Worm (Caenorhabditis elegans) whole organism, L4 larva: ENCODE results near the gene F35H10.6.

Source experiments
- T20F7.1 ChIP-seq: fragments of 200-800 bp; sonication (Bioruptor generic); optimal IDR thresholded peaks from 2 replicates; lab custom pipeline; 2018; ENCODE audit warnings: mild to moderate bottlenecking, missing genetic modification characterization, missing compliant biosample characterization
- ama-1 ChIP-seq: fragments of 150-350 bp; optimal IDR thresholded peaks from 2 replicates; lab custom pipeline; 2014; ENCODE audit warnings: inconsistent platforms, mixed read lengths
- ceh-28 ChIP-seq: fragments of 150-350 bp; optimal IDR thresholded peaks from 2 replicates; lab custom pipeline; 2014; ENCODE audit warnings: missing biosample characterization, missing genetic modification reagents, missing genetic modification characterization
- daf-19 ChIP-seq: fragments of 200-800 bp; sonication (Bioruptor generic); conservative IDR thresholded peaks from 2 replicates; pipeline ENCODE4 v1.3.6; 2022; ENCODE audit warnings: missing genetic modification characterization, missing compliant biosample characterization
- duxl-1 ChIP-seq: sonication (generic microtip); optimal IDR thresholded peaks from 2 replicates; lab custom pipeline; 2016; ENCODE audit warnings: mild to moderate bottlenecking, missing genetic modification characterization, moderate library complexity, missing compliant biosample characterization; ENCODE audit not compliant: poor library complexity
- lin-13 ChIP-seq: fragments of 150-350 bp; optimal IDR thresholded peaks from 2 replicates; lab custom pipeline; 2014; ENCODE audit warnings: missing biosample characterization, missing genetic modification reagents, missing genetic modification characterization
- lir-3 ChIP-seq: sonication (generic microtip); optimal IDR thresholded peaks from 2 replicates; lab custom pipeline; 2016; ENCODE audit warnings: mild to moderate bottlenecking, missing genetic modification characterization, missing compliant biosample characterization
- mdl-1 ChIP-seq, 2 experiments: fragments of 150-350 bp in 1 of 2; sonication (generic microtip) in 1 of 2; optimal IDR thresholded peaks; 2 replicates each; lab custom pipeline; 2014 to 2017; ENCODE audit warnings: missing biosample characterization in 2 of 2, missing genetic modification characterization in 2 of 2
- nhr-25 ChIP-seq: sonication (generic microtip); optimal IDR thresholded peaks from 2 replicates; lab custom pipeline; 2017; ENCODE audit warnings: missing genetic modification characterization, mild to moderate bottlenecking, missing compliant biosample characterization, antibody characterized with exemption, moderate library complexity, borderline replicate concordance; ENCODE audit not compliant: insufficient read depth
- nhr-76 ChIP-seq: fragments of 150-350 bp; optimal IDR thresholded peaks from 2 replicates; lab custom pipeline; 2014; ENCODE audit warnings: missing biosample characterization, missing genetic modification characterization
- unc-39 ChIP-seq: sonication (generic microtip); optimal IDR thresholded peaks from 2 replicates; lab custom pipeline; 2017; ENCODE audit warnings: missing biosample characterization, missing genetic modification characterization

- TF ChIP-seq unc-39 (tag; lab: Kevin White, UChicago) (no peak), ama-1 (lab: Kevin White, UChicago) (no peak), lin-13 (GFP tag; lab: Kevin White, UChicago) (no peak), ceh-28 (no peak), daf-19 (GFP tag; lab: Robert Waterston, UW) (no peak), nhr-25 (tag; lab: Kevin White, UChicago) (no peak), nhr-76 (tag; lab: Kevin White, UChicago) (no peak), mdl-1 (tag; optimal IDR thresholded peaks at IDR 0.05; lab: Kevin White, UChicago) (no peak), T20F7.1 (GFP tag; lab: Kevin White, UChicago) (no peak), lir-3 (no peak), duxl-1 (no peak)
These were observed 48.3 kb downstream of the F35H10.6 start, which contains the start of gene F17E9.4 for ce11 chrIV:8348073-8348472.
